Fruit fly (Drosophila melanogaster) whole organism, embryonic: ENCODE data around the gene TyrRS.

Experiments used
- Abd-B ChIP-seq: fragments of 200-800 bp; sonication (Bioruptor generic); optimal IDR thresholded peaks from 2 replicates; lab custom pipeline; 2018; ENCODE audit warnings: missing biosample characterization, mild to moderate bottlenecking, missing genetic modification characterization, moderate library complexity
- Aef1 ChIP-seq: fragments of 200-800 bp; sonication (Bioruptor generic); IDR thresholded peaks from 3 replicates; pipeline ENCODE4 v1.3.6; 2022; ENCODE audit warnings: missing biosample characterization, missing genetic modification characterization
- CG10366 ChIP-seq: fragments of 200-800 bp; sonication (Bioruptor generic); IDR thresholded peaks from 2 replicates; pipeline ENCODE4 v1.3.6; 2022; ENCODE audit warnings: missing biosample characterization, missing genetic modification characterization
- CG10654 ChIP-seq: fragments of 200-800 bp; sonication (Bioruptor generic); optimal IDR thresholded peaks from 2 replicates; lab custom pipeline; 2016; ENCODE audit warnings: missing biosample characterization, missing genetic modification characterization
- CG10979 ChIP-seq: fragments of 200-800 bp; sonication (Bioruptor generic); optimal IDR thresholded peaks from 2 replicates; lab custom pipeline; 2018; ENCODE audit warnings: missing biosample characterization, mild to moderate bottlenecking, missing genetic modification characterization, moderate library complexity
- CG12942 ChIP-seq: fragments of 200-800 bp; sonication (Bioruptor generic); optimal IDR thresholded peaks from 3 replicates; lab custom pipeline; 2016; ENCODE audit warnings: missing biosample characterization, missing genetic modification characterization
- CG13296 ChIP-seq: fragments of 200-800 bp; sonication (Bioruptor generic); optimal IDR thresholded peaks from 3 replicates; lab custom pipeline; 2018; ENCODE audit warnings: missing biosample characterization, mild to moderate bottlenecking, missing genetic modification characterization
- CG13775 ChIP-seq: fragments of 200-800 bp; sonication (Bioruptor generic); optimal IDR thresholded peaks from 3 replicates; lab custom pipeline; 2017; ENCODE audit warnings: missing biosample characterization, mild to moderate bottlenecking, missing genetic modification characterization
- CG15011 ChIP-seq: fragments of 200-800 bp; sonication (Bioruptor generic); optimal IDR thresholded peaks from 3 replicates; lab custom pipeline; 2018; ENCODE audit warnings: missing biosample characterization, mild to moderate bottlenecking, missing genetic modification characterization
- CG15479 ChIP-seq: fragments of 200-800 bp; sonication (Bioruptor generic); optimal IDR thresholded peaks from 3 replicates; lab custom pipeline; 2019; ENCODE audit warnings: missing biosample characterization, mild to moderate bottlenecking, missing genetic modification characterization, moderate library complexity
- CG15696 ChIP-seq: fragments of 200-800 bp; sonication (Bioruptor generic); optimal IDR thresholded peaks from 2 replicates; lab custom pipeline; 2019; ENCODE audit warnings: missing biosample characterization, mild to moderate bottlenecking, missing genetic modification characterization, moderate library complexity
- CG17359 ChIP-seq: fragments of 200-800 bp; sonication (Bioruptor generic); optimal IDR thresholded peaks from 3 replicates; lab custom pipeline; 2018; ENCODE audit warnings: missing biosample characterization, mild to moderate bottlenecking, missing genetic modification characterization, moderate library complexity
- CG18764 ChIP-seq: fragments of 200-800 bp; sonication (Bioruptor generic); optimal IDR thresholded peaks from 3 replicates; lab custom pipeline; 2016; ENCODE audit warnings: missing biosample characterization, missing genetic modification characterization
- CG2120 ChIP-seq: fragments of 200-800 bp; sonication (Bioruptor generic); optimal IDR thresholded peaks from 3 replicates; lab custom pipeline; 2016; ENCODE audit warnings: missing biosample characterization, missing genetic modification characterization
- CG30403 ChIP-seq: fragments of 200-800 bp; sonication (Bioruptor generic); optimal IDR thresholded peaks from 3 replicates; lab custom pipeline; 2016; ENCODE audit warnings: missing biosample characterization, missing genetic modification characterization
- CG5953 ChIP-seq: fragments of 200-800 bp; sonication (Bioruptor generic); IDR thresholded peaks from 2 replicates; pipeline ENCODE4 v1.3.6; 2022; ENCODE audit warnings: missing biosample characterization, missing genetic modification characterization
- CG7271 ChIP-seq: fragments of 200-800 bp; sonication (Bioruptor generic); optimal IDR thresholded peaks from 2 replicates; lab custom pipeline; 2018; ENCODE audit warnings: missing biosample characterization, mild to moderate bottlenecking, missing genetic modification characterization, moderate library complexity
- CG7786 ChIP-seq: fragments of 200-800 bp; sonication (Bioruptor generic); optimal IDR thresholded peaks from 2 replicates; lab custom pipeline; 2016; ENCODE audit warnings: missing biosample characterization, missing genetic modification characterization
- CG8290 ChIP-seq, 3 experiments: fragments of 200-800 bp; sonication (Bioruptor generic); optimal IDR thresholded peaks; 2 replicates each; lab custom pipeline; 2016 to 2019; ENCODE audit warnings: missing biosample characterization in 3 of 3, missing genetic modification characterization in 3 of 3, mild to moderate bottlenecking in 2 of 3, moderate library complexity in 1 of 3
- CG8924 ChIP-seq: fragments of 200-800 bp; optimal IDR thresholded peaks from 3 replicates; lab custom pipeline; 2019; ENCODE audit warnings: missing biosample characterization, mild to moderate bottlenecking, missing genetic modification characterization, moderate library complexity
- CG9797 ChIP-seq: fragments of 200-800 bp; sonication (Bioruptor generic); optimal IDR thresholded peaks from 3 replicates; lab custom pipeline; 2018; ENCODE audit warnings: missing biosample characterization, mild to moderate bottlenecking, missing genetic modification characterization
- CHES-1-like ChIP-seq: fragments of 200-800 bp; sonication (Bioruptor generic); optimal IDR thresholded peaks from 2 replicates; lab custom pipeline; 2016; ENCODE audit warnings: missing biosample characterization, missing genetic modification characterization
- Dbx ChIP-seq: fragments of 200-800 bp; sonication (Bioruptor generic); IDR thresholded peaks from 3 replicates; pipeline ENCODE4 v1.3.6; 2022; ENCODE audit warnings: missing biosample characterization, missing genetic modification characterization
- Dip3 ChIP-seq: fragments of 200-800 bp; sonication (Bioruptor generic); optimal IDR thresholded peaks from 3 replicates; lab custom pipeline; 2016; ENCODE audit warnings: missing biosample characterization, missing genetic modification characterization
- Dp ChIP-seq: fragments of 200-800 bp; sonication (Bioruptor generic); optimal IDR thresholded peaks from 2 replicates; lab custom pipeline; 2018; ENCODE audit warnings: missing biosample characterization, mild to moderate bottlenecking, missing genetic modification characterization, moderate library complexity
- Ets65A ChIP-seq: fragments of 200-800 bp; sonication (Bioruptor generic); peaks from one replicate; lab custom pipeline; 2016; ENCODE audit warnings: missing biosample characterization, missing genetic modification characterization
- HLH3B ChIP-seq: fragments of 200-800 bp; sonication (Bioruptor generic); IDR thresholded peaks from 2 replicates; pipeline ENCODE4 v1.3.6; 2022; ENCODE audit warnings: missing biosample characterization, missing genetic modification characterization
- Hmx ChIP-seq: fragments of 200-800 bp; sonication (Bioruptor generic); optimal IDR thresholded peaks from 2 replicates; lab custom pipeline; 2016; ENCODE audit warnings: missing biosample characterization, missing genetic modification characterization
- MBD-R2 ChIP-seq: fragments of 200-800 bp; sonication (Bioruptor generic); IDR thresholded peaks from 2 replicates; pipeline ENCODE4 v1.3.6; 2022; ENCODE audit warnings: missing biosample characterization, missing genetic modification characterization
- Max ChIP-seq: fragments of 200-800 bp; sonication (Bioruptor generic); optimal IDR thresholded peaks from 2 replicates; lab custom pipeline; 2016; ENCODE audit warnings: missing biosample characterization, mild to moderate bottlenecking, missing genetic modification characterization
- NFAT ChIP-seq: fragments of 200-800 bp; sonication (Bioruptor generic); IDR thresholded peaks from 2 replicates; pipeline ENCODE4 v1.3.6; 2022; ENCODE audit warnings: missing biosample characterization, missing genetic modification characterization
- Six4 ChIP-seq: fragments of 200-800 bp; sonication (Bioruptor generic); optimal IDR thresholded peaks from 2 replicates; lab custom pipeline; 2016; ENCODE audit warnings: missing biosample characterization, missing genetic modification characterization
- Sry-δ ChIP-seq: fragments of 200-800 bp; sonication (Bioruptor generic); optimal IDR thresholded peaks from 2 replicates; lab custom pipeline; 2016; ENCODE audit warnings: missing biosample characterization, missing genetic modification characterization
- al ChIP-seq: fragments of 200-800 bp; sonication (Bioruptor generic); IDR thresholded peaks from 2 replicates; pipeline ENCODE4 v1.3.6; 2022; ENCODE audit warnings: missing biosample characterization, missing genetic modification characterization
- bsh ChIP-seq, 2 experiments: fragments of 200-800 bp; sonication (Bioruptor generic); optimal IDR thresholded peaks; 2 replicates each; lab custom pipeline; 2017 to 2018; ENCODE audit warnings: mild to moderate bottlenecking in 2 of 2, missing biosample characterization in 2 of 2, missing genetic modification characterization in 2 of 2, moderate library complexity in 1 of 2
- cas ChIP-seq: fragments of 200-800 bp; sonication (Bioruptor generic); IDR thresholded peaks from 2 replicates; pipeline ENCODE4 v1.3.6; 2022; ENCODE audit warnings: missing biosample characterization, missing genetic modification characterization
- ci ChIP-seq: fragments of 200-800 bp; sonication (Bioruptor generic); IDR thresholded peaks from 3 replicates; pipeline ENCODE4 v1.3.6; 2022; ENCODE audit warnings: missing biosample characterization, missing genetic modification characterization
- croc ChIP-seq: fragments of 200-800 bp; sonication (Bioruptor generic); conservative IDR thresholded peaks from 3 replicates; pipeline ENCODE4 v1.3.6; 2022; ENCODE audit warnings: missing biosample characterization, missing genetic modification characterization
- da ChIP-seq: fragments of 200-800 bp; sonication (Bioruptor generic); optimal IDR thresholded peaks from 2 replicates; lab custom pipeline; 2016; ENCODE audit warnings: missing biosample characterization, missing genetic modification characterization
- ems ChIP-seq: fragments of 200-800 bp; sonication (Bioruptor generic); optimal IDR thresholded peaks from 3 replicates; lab custom pipeline; 2016; ENCODE audit warnings: missing biosample characterization, missing genetic modification characterization
- ewg ChIP-seq: fragments of 200-800 bp; sonication (Bioruptor generic); optimal IDR thresholded peaks from 3 replicates; lab custom pipeline; 2017; ENCODE audit warnings: mild to moderate bottlenecking, missing biosample characterization, missing genetic modification reagents, missing genetic modification characterization
- ken ChIP-seq: fragments of 200-800 bp; sonication (Bioruptor generic); IDR thresholded peaks from 3 replicates; pipeline ENCODE4 v1.3.6; 2022; ENCODE audit warnings: missing biosample characterization, missing genetic modification characterization
- peb ChIP-seq: fragments of 200-800 bp; sonication (Bioruptor generic); IDR thresholded peaks from 2 replicates; pipeline ENCODE4 v1.3.6; 2022; ENCODE audit warnings: missing biosample characterization, missing genetic modification characterization
- pita ChIP-seq: fragments of 200-800 bp; sonication (Bioruptor generic); optimal IDR thresholded peaks from 2 replicates; lab custom pipeline; 2017; ENCODE audit warnings: missing biosample characterization, mild to moderate bottlenecking, missing genetic modification characterization
- pnt ChIP-seq: fragments of 200-800 bp; sonication (Bioruptor generic); optimal IDR thresholded peaks from 3 replicates; lab custom pipeline; 2016; ENCODE audit warnings: missing biosample characterization, missing genetic modification characterization
- prd ChIP-seq, 3 experiments: fragments of >200 bp in 2 of 3; fragments of 200-800 bp in 1 of 3; sonication (Bioruptor generic) in 1 of 3; optimal IDR thresholded peaks in 2 of 3; IDR thresholded peaks in 1 of 3; 2 replicates in 2 of 3; 3 replicates in 1 of 3; pipeline versions ENCODE4 v1.3.6 to Lab custom; 2017 to 2022; ENCODE audit warnings: missing biosample characterization in 1 of 3, missing genetic modification characterization in 1 of 3
- slp2 ChIP-seq: fragments of 200-800 bp; sonication (Bioruptor generic); optimal IDR thresholded peaks from 2 replicates; lab custom pipeline; 2016; ENCODE audit warnings: missing biosample characterization, missing genetic modification characterization
- sqz ChIP-seq: fragments of 200-800 bp; sonication (Bioruptor generic); optimal IDR thresholded peaks from 3 replicates; lab custom pipeline; 2018; ENCODE audit warnings: missing biosample characterization, mild to moderate bottlenecking, missing genetic modification characterization
- tin ChIP-seq: fragments of 200-800 bp; sonication (Bioruptor generic); optimal IDR thresholded peaks from 3 replicates; lab custom pipeline; 2016; ENCODE audit warnings: missing biosample characterization, missing genetic modification characterization

TyrRS gene

DNA sequence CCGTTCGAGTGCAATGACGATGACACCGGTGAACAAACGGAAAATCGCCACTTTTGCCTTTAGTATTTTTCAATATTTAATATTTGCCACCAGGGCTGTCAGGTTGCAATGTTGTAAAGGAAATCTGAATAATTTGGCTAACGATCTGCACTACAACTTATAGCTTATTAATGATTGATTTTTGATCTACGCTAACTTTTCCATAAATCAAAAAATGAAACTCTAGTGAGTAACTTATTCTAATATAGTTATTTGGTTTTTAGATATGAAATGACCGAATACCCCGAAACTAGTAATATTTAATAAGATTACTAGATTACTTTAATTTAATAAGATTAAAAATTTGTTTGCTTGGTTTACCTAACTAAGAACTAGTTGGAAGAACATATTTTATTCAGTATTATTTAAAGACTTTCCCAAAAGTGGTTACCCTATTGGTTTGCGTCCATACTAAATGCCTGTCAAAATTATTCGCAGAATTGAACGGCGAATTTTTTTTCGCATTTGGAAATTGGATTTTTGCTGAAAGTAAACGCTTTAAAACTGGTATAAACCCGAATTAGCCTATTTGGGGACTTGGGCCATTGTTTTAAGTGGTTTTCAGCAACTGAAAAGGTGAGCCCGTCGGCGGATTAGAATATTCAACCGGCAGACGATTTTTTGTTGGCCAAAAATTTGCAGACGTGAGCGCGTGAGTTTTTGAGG is 33.1 kb downstream of the TyrRS start, which contains the start of the genes Agpat3 and RAF2 (continued):
- TF ChIP-seq CG15011 (GFP tag; lab: Kevin White, UChicago) = peak; percentile 15
- TF ChIP-seq ems = no peak
- TF ChIP-seq CG10654 (GFP tag; lab: Kevin White, UChicago) = peak; percentile 12
- peak; percentile 31; the same call in 1 of the 2 replicates for TF ChIP-seq HLH3B
- TF ChIP-seq croc (GFP tag; lab: Robert Waterston, UW) = no peak; the same call in 2 of the 3 replicates
- no peak for TF ChIP-seq CG13296 (GFP tag; lab: Kevin White, UChicago)
- peak; percentile 45 for TF ChIP-seq CG10366
- TF ChIP-seq Dip3 = no peak
- TF ChIP-seq sqz (GFP tag; lab: Kevin White, UChicago) = no peak
- peak; percentile 34 for TF ChIP-seq CG2120 (GFP tag; lab: Kevin White, UChicago)
- 0 out of 3 replicates have a peak, but pooled peaks have one; percentile 5 for TF ChIP-seq ci
- no peak; the same call in 1 of the 2 replicates for TF ChIP-seq peb (GFP tag; lab: Robert Waterston, UW)
- TF ChIP-seq slp2 (GFP tag; lab: Kevin White, UChicago) = peak; percentile 10
- peak; percentile 11 for TF ChIP-seq CG15696 (tag; lab: Kevin White, UChicago)
- peak; percentile 4 for TF ChIP-seq ewg (GFP tag; lab: Kevin White, UChicago)
- peak; percentile 81 for TF ChIP-seq Abd-B
- peak; percentile 72 for TF ChIP-seq CG9797
- TF ChIP-seq pnt (GFP tag; lab: Kevin White, UChicago) = no peak
- TF ChIP-seq da (GFP tag; lab: Kevin White, UChicago) = no peak
- peak; percentile 12 for TF ChIP-seq Sry-δ (GFP tag; lab: Kevin White, UChicago)
- peak; percentile 9 for TF ChIP-seq Dp (GFP tag; lab: Kevin White, UChicago)
- TF ChIP-seq CG30403 (GFP tag; lab: Kevin White, UChicago) = peak; percentile 66
- no peak for TF ChIP-seq cas
- no peak for TF ChIP-seq CG7786 (GFP tag; lab: Kevin White, UChicago)
- peak; percentile 25 for TF ChIP-seq MBD-R2 (GFP tag; lab: Robert Waterston, UW)
- TF ChIP-seq Ets65A = peak; percentile 85
- TF ChIP-seq CG18764 (GFP tag; lab: Kevin White, UChicago) = peak; percentile 6
- no peak for TF ChIP-seq Hmx (GFP tag; lab: Kevin White, UChicago)
- TF ChIP-seq pita (GFP tag; lab: Kevin White, UChicago) = peak; percentile 36
- peak; percentile 42 for TF ChIP-seq al (GFP tag; lab: Robert Waterston, UW)
- TF ChIP-seq CG17359 (tag; lab: Kevin White, UChicago) = peak; percentile 35
- no peak for TF ChIP-seq CG12942 (GFP tag; lab: Kevin White, UChicago)
- TF ChIP-seq Dbx (GFP tag; lab: Robert Waterston, UW) = peak; percentile 50; the same call in 1 of the 3 replicates
- peak; percentile 58 for TF ChIP-seq CG8924 (tag; lab: Kevin White, UChicago)
- peak; percentile 20 for TF ChIP-seq CHES-1-like
- TF ChIP-seq Aef1 (GFP tag; lab: Robert Waterston, UW) = peak; percentile 38
- TF ChIP-seq CG13775 (GFP tag; lab: Kevin White, UChicago) = peak; percentile 54
- TF ChIP-seq Six4 (GFP tag; lab: Kevin White, UChicago) = peak; percentile 21
- TF ChIP-seq CG5953 (GFP tag; lab: Robert Waterston, UW) = 0 out of 2 replicates have a peak, but pooled peaks have one; percentile 10
- TF ChIP-seq tin (GFP tag; lab: Kevin White, UChicago) = peak; percentile 67
- TF ChIP-seq CG8290 (GFP tag; optimal IDR thresholded peaks at IDR 0.05; lab: Kevin White, UChicago) = no peak
- TF ChIP-seq CG8290 (tag; optimal IDR thresholded peaks at IDR 0.05; lab: Kevin White, UChicago) = peak in 1 of 2 experiments; percentile 9
- peak; percentile 19 for TF ChIP-seq Max
- TF ChIP-seq CG15479 = no peak
- no peak for TF ChIP-seq CG7271 (tag; lab: Kevin White, UChicago)
- TF ChIP-seq prd (optimal IDR thresholded peaks at IDR 0.05; lab: Kevin White, UChicago) = no peak
- TF ChIP-seq prd (GFP tag; IDR thresholded peaks at IDR 0.05; lab: Robert Waterston, UW) = peak; percentile 67; the same call in 2 of the 3 replicates
- 0 out of 2 replicates have a peak, but pooled peaks have one; percentile 12 for TF ChIP-seq NFAT (GFP tag; lab: Robert Waterston, UW)
- TF ChIP-seq bsh (GFP tag; optimal IDR thresholded peaks at IDR 0.05; lab: Kevin White, UChicago) = peak in 1 of 2 experiments; percentile 35
- TF ChIP-seq ken (GFP tag; lab: Robert Waterston, UW) = peak; percentile 34; the same call in 1 of the 3 replicates
- TF ChIP-seq CG10979 (tag; lab: Kevin White, UChicago) = peak; percentile 8
